Worm (Caenorhabditis elegans): ENCODE results near the gene C17G10.6.

The C17G10.6 gene

ce11 chrII:5557134-5557533 lies 46.0 kb downstream of the C17G10.6 start:
- TF ChIP-seq elt-2 (tag; optimal IDR thresholded peaks at IDR 0.05) = peak; percentile 95
- TF ChIP-seq R02D3.7 (tag; optimal IDR thresholded peaks at IDR 0.05) = no peak
- TF ChIP-seq pqm-1 (tag; optimal IDR thresholded peaks at IDR 0.05) = peak; percentile 76

- no peak for TF ChIP-seq ceh-9 (tag; optimal IDR thresholded peaks at IDR 0.05)
- no peak for TF ChIP-seq lin-15B (tag; optimal IDR thresholded peaks at IDR 0.05)
- TF ChIP-seq nhr-237 (tag; optimal IDR thresholded peaks at IDR 0.05) = no peak
- no peak for TF ChIP-seq lsy-12 (tag; optimal IDR thresholded peaks at IDR 0.05)
- no peak for TF ChIP-seq elt-3 (tag; optimal IDR thresholded peaks at IDR 0.05)
- no peak for TF ChIP-seq unc-39 (tag; optimal IDR thresholded peaks at IDR 0.05)
- TF ChIP-seq aly-2 (tag; optimal IDR thresholded peaks at IDR 0.05) = no peak
- TF ChIP-seq nhr-67 (tag; optimal IDR thresholded peaks at IDR 0.05) = no peak
Observed at ce11 chrII:5556431-5556830, 46.7 kb downstream of the C17G10.6 start, which contains the start of gene ins-11. TSS of gene ins-11 (plus strand) at chrII:5556731.

ce11 chrII:5555522-5555921 lies 47.6 kb downstream of the C17G10.6 start:
- peak; percentile 72 for TF ChIP-seq elt-2 (tag; optimal IDR thresholded peaks at IDR 0.05)
- TF ChIP-seq fkh-2 (tag; optimal IDR thresholded peaks at IDR 0.05) = no peak

ce11 chrII:5554788-5555187 lies 48.3 kb downstream of the C17G10.6 start:
- TF ChIP-seq pqm-1 (tag; optimal IDR thresholded peaks at IDR 0.05) (peak; percentile 24), elt-3 (tag; optimal IDR thresholded peaks at IDR 0.05) (no peak), elt-2 (tag; optimal IDR thresholded peaks at IDR 0.05) (peak; percentile 33), ceh-82 (tag; optimal IDR thresholded peaks at IDR 0.05) (no peak), lin-39 (tag; optimal IDR thresholded peaks at IDR 0.05) (no peak)

ce11 chrII:5554317-5554716 lies 48.8 kb downstream of the C17G10.6 start, which contains the start of gene ins-12:
TSS of gene ins-12 (plus strand) at chrII:5554617.
- TF ChIP-seq elt-1 (tag; optimal IDR thresholded peaks at IDR 0.05) (no peak), fkh-10 (GFP tag; optimal IDR thresholded peaks at IDR 0.05) (no peak), nfya-1 (tag; optimal IDR thresholded peaks at IDR 0.05; ENCODE audit: insufficient read depth) (no peak), pha-4 (tag; optimal IDR thresholded peaks at IDR 0.05) (no peak), nhr-77 (tag; optimal IDR thresholded peaks at IDR 0.05) (no peak), mdl-1 (tag; optimal IDR thresholded peaks at IDR 0.05) (no peak), nhr-12 (tag; optimal IDR thresholded peaks at IDR 0.05) (no peak), ceh-28 (tag; optimal IDR thresholded peaks at IDR 0.05) (no peak), unc-62 (GFP tag; optimal IDR thresholded peaks at IDR 0.05) (no peak), ztf-11 (tag; optimal IDR thresholded peaks at IDR 0.05) (no peak), R02D3.7 (tag; optimal IDR thresholded peaks at IDR 0.05) (no peak), nhr-43 (tag; optimal IDR thresholded peaks at IDR 0.05; ENCODE audit: poor library complexity, severe bottlenecking) (no peak)

ce11 chrII:5553531-5553930 lies 49.6 kb downstream of the C17G10.6 start:
- TF ChIP-seq tbx-2 (tag; optimal IDR thresholded peaks at IDR 0.05) = no peak
- TF ChIP-seq pha-4 (tag; optimal IDR thresholded peaks at IDR 0.05) = peak; percentile 67
- TF ChIP-seq ZK546.5 (tag; optimal IDR thresholded peaks at IDR 0.05) = no peak
- peak; percentile 92 for TF ChIP-seq elt-2 (tag; optimal IDR thresholded peaks at IDR 0.05)
- peak; percentile 95 for TF ChIP-seq pqm-1 (tag; optimal IDR thresholded peaks at IDR 0.05)
- TF ChIP-seq nhr-23 (tag; optimal IDR thresholded peaks at IDR 0.05) = no peak

- TF ChIP-seq nhr-67 (tag; optimal IDR thresholded peaks at IDR 0.05) (no peak), fkh-2 (tag; optimal IDR thresholded peaks at IDR 0.05) (no peak), ztf-11 (tag; optimal IDR thresholded peaks at IDR 0.05) (no peak), ZK546.5 (tag; optimal IDR thresholded peaks at IDR 0.05) (no peak), nhr-76 (tag; optimal IDR thresholded peaks at IDR 0.05) (no peak), jun-1 (tag; optimal IDR thresholded peaks at IDR 0.05) (no peak), ceh-9 (tag; optimal IDR thresholded peaks at IDR 0.05) (no peak), egl-27 (tag; optimal IDR thresholded peaks at IDR 0.05) (no peak), nhr-12 (tag; optimal IDR thresholded peaks at IDR 0.05) (no peak), elt-2 (tag; optimal IDR thresholded peaks at IDR 0.05) (no peak), nfya-1 (tag; optimal IDR thresholded peaks at IDR 0.05; ENCODE audit: insufficient read depth) (no peak), snpc-4 (tag; optimal IDR thresholded peaks at IDR 0.05) (no peak), eor-1 (tag; optimal IDR thresholded peaks at IDR 0.05) (no peak), elt-3 (tag; optimal IDR thresholded peaks at IDR 0.05) (no peak), ceh-16 (tag; optimal IDR thresholded peaks at IDR 0.05) (no peak), lin-39 (tag; optimal IDR thresholded peaks at IDR 0.05) (no peak), nhr-11 (tag; optimal IDR thresholded peaks at IDR 0.05) (no peak), lin-15B (tag; optimal IDR thresholded peaks at IDR 0.05) (no peak), fos-1 (tag; optimal IDR thresholded peaks at IDR 0.05) (no peak)
Observed at ce11 chrII:5551517-5551916, 51.6 kb downstream of the C17G10.6 start, which contains the start of gene C17C3.5. TSS of gene C17C3.5 (plus strand) at chrII:5551817.
